Fruit fly (Drosophila melanogaster): ENCODE measurements around the gene tow.

The tow gene

dm6 chr3L:6934799-6935318 is 7.8 kb upstream of the tow start:
- no peak for TF ChIP-seq Hnf4 (GFP tag; optimal IDR thresholded peaks at IDR 0.05)
- TF ChIP-seq Myc (optimal IDR thresholded peaks at IDR 0.05), result no peak
- TF ChIP-seq jim (GFP tag; optimal IDR thresholded peaks at IDR 0.05), result no peak
- TF ChIP-seq Mio (GFP tag; optimal IDR thresholded peaks at IDR 0.05), result no peak
- no peak for TF ChIP-seq psq (GFP tag; optimal IDR thresholded peaks at IDR 0.05)
- TF ChIP-seq dmrt93B (GFP tag; optimal IDR thresholded peaks at IDR 0.05), result no peak
- no peak for TF ChIP-seq dl (GFP tag; optimal IDR thresholded peaks at IDR 0.05; ENCODE audit: insufficient read depth in 1 of 2, partially characterized antibody in 2 of 2)
- TF ChIP-seq pan (optimal IDR thresholded peaks at IDR 0.05), result no peak
- no peak for TF ChIP-seq rgr (GFP tag; optimal IDR thresholded peaks at IDR 0.05)
- no peak for TF ChIP-seq usp (GFP tag; optimal IDR thresholded peaks at IDR 0.05)
- TF ChIP-seq CrebA (GFP tag; optimal IDR thresholded peaks at IDR 0.05; ENCODE audit: borderline replicate concordance), result no peak
- no peak for TF ChIP-seq GATAd (GFP tag; optimal IDR thresholded peaks at IDR 0.05)
- TF ChIP-seq N (GFP tag; optimal IDR thresholded peaks at IDR 0.05), result no peak
- TF ChIP-seq sv (GFP tag; optimal IDR thresholded peaks at IDR 0.05), result no peak
- TF ChIP-seq ey (GFP tag; optimal IDR thresholded peaks at IDR 0.05), result no peak
- TF ChIP-seq HLH106 (tag; optimal IDR thresholded peaks at IDR 0.05), result no peak
- no peak for TF ChIP-seq h (GFP tag; optimal IDR thresholded peaks at IDR 0.05)
- TF ChIP-seq Vsx2 (GFP tag; optimal IDR thresholded peaks at IDR 0.05; ENCODE audit: partially characterized antibody), result no peak
- TF ChIP-seq Hr78 (GFP tag; optimal IDR thresholded peaks at IDR 0.05), result no peak

DNA sequence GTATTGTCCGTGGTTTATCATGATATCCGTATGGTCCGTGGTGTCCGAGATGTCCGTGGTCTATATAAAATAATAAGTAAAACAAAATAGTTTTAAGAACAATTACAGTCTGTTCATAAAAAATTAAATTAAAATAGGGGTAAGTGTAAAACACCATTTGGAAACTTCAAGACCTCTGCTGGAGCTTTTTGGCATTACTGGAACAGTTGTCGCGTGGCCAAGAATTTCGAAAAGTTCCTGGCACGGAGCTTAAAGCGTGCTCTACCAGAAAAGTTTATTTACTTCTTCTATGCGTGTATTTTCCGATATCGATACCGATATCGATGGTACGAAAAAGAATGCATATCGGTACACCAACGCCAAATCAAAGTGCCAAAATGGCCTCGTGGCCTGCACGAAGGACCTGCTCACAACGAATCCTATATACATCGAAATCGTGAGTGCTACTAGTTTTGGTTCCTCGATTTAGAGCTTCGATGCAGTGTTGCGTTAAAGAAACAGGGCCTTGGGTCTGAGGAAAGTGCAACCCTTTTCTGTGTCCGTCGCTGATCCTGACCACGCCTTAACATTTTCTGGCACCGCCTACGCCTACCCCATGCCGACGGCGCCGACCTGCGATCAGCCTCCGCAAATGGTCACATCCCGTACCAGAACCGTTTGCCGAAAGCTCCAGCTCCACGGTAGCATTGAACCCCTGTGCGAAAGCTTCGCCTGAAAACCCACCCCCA is 389 bp upstream of the tow start:
- no peak for TF ChIP-seq usp (GFP tag; optimal IDR thresholded peaks at IDR 0.05)
- TF ChIP-seq h (GFP tag; optimal IDR thresholded peaks at IDR 0.05), result peak; percentile 58

DNA sequence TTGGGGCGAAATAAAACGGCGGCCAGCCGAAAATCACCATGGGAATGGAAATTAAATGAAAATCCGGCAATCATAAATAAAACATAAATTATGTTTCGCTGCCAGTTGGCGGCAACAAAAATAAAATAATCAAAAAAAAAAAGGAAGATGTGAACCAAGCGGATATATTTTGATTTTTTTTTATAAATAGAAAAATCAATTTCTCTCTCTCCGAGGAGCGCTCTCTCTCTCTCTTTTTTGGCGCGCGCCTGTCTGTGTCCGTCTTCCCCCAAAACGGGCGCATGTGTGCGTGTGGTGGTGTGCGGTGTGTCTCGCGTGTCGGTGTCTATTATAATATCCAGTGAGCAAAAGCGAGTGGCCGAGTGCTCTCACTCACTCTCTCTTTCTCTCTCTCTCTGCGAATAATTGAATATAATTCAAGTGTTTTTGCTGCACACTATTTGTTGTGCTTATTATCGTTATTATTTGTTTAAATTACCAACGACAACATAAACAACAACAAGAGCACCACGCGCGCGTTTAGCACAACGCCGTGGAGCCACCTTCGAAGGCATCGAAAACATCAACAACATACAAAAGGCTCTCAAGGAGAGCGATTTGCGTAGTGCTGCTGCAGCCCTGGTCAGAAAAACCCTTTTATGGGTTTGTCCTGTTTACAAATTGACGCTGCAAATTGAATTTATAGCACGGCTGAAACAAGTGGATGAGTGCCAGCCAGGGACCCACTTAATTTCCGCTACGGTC is 720 bp downstream of the tow start:
- no peak for TF ChIP-seq Hnf4 (GFP tag; optimal IDR thresholded peaks at IDR 0.05)
- no peak for TF ChIP-seq rgr (GFP tag; optimal IDR thresholded peaks at IDR 0.05)
- no peak for TF ChIP-seq foxo (GFP tag; optimal IDR thresholded peaks at IDR 0.05)
- no peak for TF ChIP-seq jim (GFP tag; optimal IDR thresholded peaks at IDR 0.05)
- no peak for TF ChIP-seq dsf (GFP tag; optimal IDR thresholded peaks at IDR 0.05; ENCODE audit: borderline replicate concordance)
- no peak for TF ChIP-seq fru (GFP tag; optimal IDR thresholded peaks at IDR 0.05)
- TF ChIP-seq sv (GFP tag; optimal IDR thresholded peaks at IDR 0.05), result no peak
- TF ChIP-seq Dif (GFP tag; optimal IDR thresholded peaks at IDR 0.05; ENCODE audit: partially characterized antibody), result no peak
- TF ChIP-seq usp (GFP tag; optimal IDR thresholded peaks at IDR 0.05), result no peak
- TF ChIP-seq pan (optimal IDR thresholded peaks at IDR 0.05), result no peak

DNA sequence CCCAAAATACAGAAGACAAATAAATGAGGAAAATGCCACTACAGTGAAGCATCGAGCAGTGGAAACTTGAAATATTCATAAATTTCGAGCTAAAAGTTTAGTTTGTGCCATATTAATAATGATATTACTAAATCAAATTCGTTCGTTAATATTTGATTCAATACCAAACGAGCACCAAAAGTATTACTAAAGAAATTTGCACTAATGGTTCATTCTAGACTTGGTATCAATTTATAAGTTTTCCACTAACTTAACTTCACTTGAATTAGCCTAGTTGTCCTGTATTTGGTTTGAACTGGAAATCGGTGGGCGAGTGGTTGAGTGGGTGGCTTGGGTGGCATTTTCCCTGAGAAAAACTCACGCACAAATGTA is 1.3 kb downstream of the tow start:
- TF ChIP-seq dsf (GFP tag; optimal IDR thresholded peaks at IDR 0.05; ENCODE audit: borderline replicate concordance) (no peak), Vsx2 (GFP tag; optimal IDR thresholded peaks at IDR 0.05; ENCODE audit: partially characterized antibody) (no peak), OdsH (GFP tag; optimal IDR thresholded peaks at IDR 0.05) (no peak), usp (GFP tag; optimal IDR thresholded peaks at IDR 0.05) (no peak), Sp1 (GFP tag; optimal IDR thresholded peaks at IDR 0.05) (no peak), Dfd (GFP tag; optimal IDR thresholded peaks at IDR 0.05) (no peak), br (GFP tag; optimal IDR thresholded peaks at IDR 0.05) (no peak), CG32264 (GFP tag; optimal IDR thresholded peaks at IDR 0.05) (no peak), Jra (GFP tag; optimal IDR thresholded peaks at IDR 0.05) (no peak), Hnf4 (GFP tag; optimal IDR thresholded peaks at IDR 0.05) (no peak), dmrt93B (GFP tag; optimal IDR thresholded peaks at IDR 0.05) (no peak), sage (GFP tag; optimal IDR thresholded peaks at IDR 0.05) (no peak), Hr78 (GFP tag; optimal IDR thresholded peaks at IDR 0.05) (no peak), HLH106 (tag; optimal IDR thresholded peaks at IDR 0.05) (no peak), foxo (GFP tag; optimal IDR thresholded peaks at IDR 0.05) (no peak), N (GFP tag; optimal IDR thresholded peaks at IDR 0.05) (no peak), pan (optimal IDR thresholded peaks at IDR 0.05) (no peak), fru (GFP tag; optimal IDR thresholded peaks at IDR 0.05) (no peak), Hr83 (GFP tag; optimal IDR thresholded peaks at IDR 0.05; ENCODE audit: poor library complexity, severe bottlenecking) (no peak)
